Worm (Caenorhabditis elegans) whole organism, young adult: Measurements from ENCODE around the gene fbxb-9.

Experiments
- B0261.1 ChIP-seq: sonication (generic microtip); optimal IDR thresholded peaks from 2 replicates; lab custom pipeline; 2016; ENCODE audit warnings: mild to moderate bottlenecking, missing genetic modification characterization, moderate library complexity, missing compliant biosample characterization
- C17E4.6 ChIP-seq: fragments of 200-800 bp; sonication (Bioruptor generic); IDR thresholded peaks from 2 replicates; pipeline ENCODE4 v1.3.6; 2022; ENCODE audit warnings: missing genetic modification reagents, missing genetic modification characterization, missing compliant biosample characterization
- D2030.7 ChIP-seq: fragments of 200-800 bp; sonication (Bioruptor generic); IDR thresholded peaks from 2 replicates; pipeline ENCODE4 v1.3.6; 2022; ENCODE audit warnings: missing genetic modification reagents, missing genetic modification characterization, missing compliant biosample characterization
- F10E7.11 ChIP-seq: sonication (generic microtip); optimal IDR thresholded peaks from 2 replicates; lab custom pipeline; 2017; ENCODE audit warnings: mild to moderate bottlenecking, missing genetic modification characterization, moderate library complexity, missing compliant biosample characterization
- F37B4.10 ChIP-seq: fragments of 200-800 bp; sonication (Bioruptor generic); IDR thresholded peaks from 2 replicates; pipeline ENCODE4 v1.3.6; 2022; ENCODE audit warnings: missing genetic modification characterization, missing compliant biosample characterization
- F39B2.1 ChIP-seq: fragments of 200-800 bp; sonication (Bioruptor generic); IDR thresholded peaks from 2 replicates; pipeline ENCODE4 v1.3.6; 2022; ENCODE audit warnings: missing genetic modification reagents, missing genetic modification characterization, missing compliant biosample characterization
- F49E8.2 ChIP-seq: sonication (generic microtip); optimal IDR thresholded peaks from 3 replicates; lab custom pipeline; 2017; ENCODE audit warnings: missing genetic modification characterization, mild to moderate bottlenecking, missing compliant biosample characterization, antibody characterized with exemption, moderate library complexity; ENCODE audit not compliant: insufficient read depth
- K12H6.12 ChIP-seq: fragments of 200-800 bp; sonication (Bioruptor generic); optimal IDR thresholded peaks from 2 replicates; lab custom pipeline; 2018; ENCODE audit warnings: mild to moderate bottlenecking, missing genetic modification characterization, missing compliant biosample characterization
- T26A5.8 ChIP-seq: sonication (generic microtip); optimal IDR thresholded peaks from 2 replicates; lab custom pipeline; 2016; ENCODE audit warnings: missing genetic modification characterization, missing compliant biosample characterization
- Y53F4B.3 ChIP-seq: fragments of 200-800 bp; sonication (Bioruptor generic); IDR thresholded peaks from 2 replicates; pipeline ENCODE4 v1.3.6; 2022; ENCODE audit warnings: missing genetic modification reagents, missing genetic modification characterization, missing compliant biosample characterization
- Y53G8AR.9 ChIP-seq: fragments of 200-800 bp; sonication (Bioruptor generic); conservative IDR thresholded peaks from 2 replicates; pipeline ENCODE4 v1.3.6; 2022; ENCODE audit warnings: missing genetic modification reagents, missing genetic modification characterization, missing compliant biosample characterization
- ZK185.1 ChIP-seq: sonication (generic microtip); optimal IDR thresholded peaks from 2 replicates; lab custom pipeline; 2016; ENCODE audit warnings: mild to moderate bottlenecking, missing genetic modification characterization, missing compliant biosample characterization; ENCODE audit not compliant: poor library complexity, severe bottlenecking
- aptf-3 ChIP-seq: fragments of 200-800 bp; sonication (Bioruptor generic); IDR thresholded peaks from 2 replicates; pipeline ENCODE4 v1.3.6; 2022; ENCODE audit warnings: missing genetic modification characterization, missing compliant biosample characterization
- attf-5 ChIP-seq: fragments of 200-800 bp; sonication (Bioruptor generic); optimal IDR thresholded peaks from 2 replicates; lab custom pipeline; 2018; ENCODE audit warnings: mild to moderate bottlenecking, missing genetic modification characterization, missing compliant biosample characterization
- ccch-3 ChIP-seq: fragments of 200-800 bp; sonication (Bioruptor generic); optimal IDR thresholded peaks from 2 replicates; lab custom pipeline; 2018; ENCODE audit warnings: mild to moderate bottlenecking, missing genetic modification characterization, missing compliant biosample characterization
- cebp-1 ChIP-seq, 2 experiments: fragments of 200-800 bp in 1 of 2; sonication (Bioruptor generic) in 1 of 2; sonication (generic microtip) in 1 of 2; IDR thresholded peaks in 1 of 2; optimal IDR thresholded peaks in 1 of 2; 2 replicates each; pipeline versions ENCODE4 v1.3.6 to Lab custom; 2017 to 2022; ENCODE audit warnings: missing compliant biosample characterization in 2 of 2, missing genetic modification characterization in 2 of 2, mild to moderate bottlenecking in 1 of 2, missing genetic modification reagents in 1 of 2, moderate library complexity in 1 of 2
- cebp-2 ChIP-seq: fragments of 200-800 bp; sonication (Bioruptor generic); IDR thresholded peaks from 2 replicates; pipeline ENCODE4 v1.3.6; 2022; ENCODE audit warnings: missing genetic modification characterization, missing compliant biosample characterization
- ceh-58 ChIP-seq: fragments of 200-800 bp; sonication (Bioruptor generic); IDR thresholded peaks from 2 replicates; pipeline ENCODE4 v1.3.6; 2022; ENCODE audit warnings: missing genetic modification characterization, missing compliant biosample characterization
- ceh-79 ChIP-seq: sonication (generic microtip); optimal IDR thresholded peaks from 2 replicates; lab custom pipeline; 2017; ENCODE audit warnings: mild to moderate bottlenecking, missing genetic modification characterization, missing compliant biosample characterization
- dox-1 ChIP-seq: fragments of 200-800 bp; sonication (Bioruptor generic); IDR thresholded peaks from 2 replicates; pipeline ENCODE4 v1.3.6; 2022; ENCODE audit warnings: missing genetic modification reagents, missing genetic modification characterization, missing compliant biosample characterization
- efl-1 ChIP-seq: fragments of 150-350 bp; optimal IDR thresholded peaks from 2 replicates; lab custom pipeline; 2014; ENCODE audit warnings: missing biosample characterization, missing genetic modification reagents, missing genetic modification characterization
- egl-18 ChIP-seq: fragments of 200-800 bp; sonication (Bioruptor generic); IDR thresholded peaks from 2 replicates; pipeline ENCODE4 v1.3.6; 2022; ENCODE audit warnings: missing genetic modification reagents, missing genetic modification characterization, missing compliant biosample characterization
- hmg-1.2 ChIP-seq: fragments of 200-800 bp; sonication (Bioruptor generic); IDR thresholded peaks from 2 replicates; pipeline ENCODE4 v1.3.6; 2022; ENCODE audit warnings: missing genetic modification reagents, missing genetic modification characterization, missing compliant biosample characterization
- hsf-1 ChIP-seq: fragments of 200-800 bp; sonication (Bioruptor generic); IDR thresholded peaks from 2 replicates; pipeline ENCODE4 v1.3.6; 2022; ENCODE audit warnings: missing genetic modification reagents, missing genetic modification characterization, missing compliant biosample characterization
- let-526 ChIP-seq: fragments of 200-800 bp; sonication (Bioruptor generic); IDR thresholded peaks from 2 replicates; pipeline ENCODE4 v1.3.6; 2022; ENCODE audit warnings: missing genetic modification reagents, missing genetic modification characterization, missing compliant biosample characterization
- let-607 ChIP-seq, 2 experiments: fragments of 200-800 bp in 1 of 2; sonication (Bioruptor generic) in 1 of 2; sonication (generic microtip) in 1 of 2; optimal IDR thresholded peaks; 2 replicates each; lab custom pipeline; 2016 to 2018; ENCODE audit warnings: mild to moderate bottlenecking in 2 of 2, missing compliant biosample characterization in 2 of 2, missing genetic modification characterization in 2 of 2, moderate library complexity in 2 of 2, missing genotype in 1 of 2
- lin-26 ChIP-seq: fragments of 200-800 bp; sonication (Bioruptor generic); IDR thresholded peaks from 2 replicates; pipeline ENCODE4 v1.3.6; 2022; ENCODE audit warnings: missing genetic modification reagents, missing genetic modification characterization, missing compliant biosample characterization
- lin-35 ChIP-seq, 3 experiments: fragments of 150-350 bp in 2 of 3; sonication (generic microtip) in 1 of 3; optimal IDR thresholded peaks; 2 replicates each; lab custom pipeline; 2014 to 2018; ENCODE audit warnings: missing biosample characterization in 3 of 3, missing genetic modification characterization in 3 of 3, missing genetic modification reagents in 3 of 3
- lsl-1 ChIP-seq: fragments of 200-800 bp; sonication (Bioruptor generic); optimal IDR thresholded peaks from 2 replicates; lab custom pipeline; 2018; ENCODE audit warnings: mild to moderate bottlenecking, missing genetic modification characterization, moderate library complexity, missing compliant biosample characterization
- madf-6 ChIP-seq: fragments of 200-800 bp; sonication (Bioruptor generic); IDR thresholded peaks from 2 replicates; pipeline ENCODE4 v1.3.6; 2022; ENCODE audit warnings: missing genetic modification reagents, missing genetic modification characterization, missing compliant biosample characterization
- madf-8 ChIP-seq: fragments of 200-800 bp; sonication (Bioruptor generic); conservative IDR thresholded peaks from 2 replicates; pipeline ENCODE4 v1.3.6; 2022; ENCODE audit warnings: missing genetic modification reagents, missing genetic modification characterization, missing compliant biosample characterization
- mcd-1 ChIP-seq: fragments of 200-800 bp; sonication (Bioruptor generic); IDR thresholded peaks from 2 replicates; pipeline ENCODE4 v1.3.6; 2022; ENCODE audit warnings: missing genetic modification reagents, missing genetic modification characterization, missing compliant biosample characterization
- mel-28 ChIP-seq: sonication (generic microtip); optimal IDR thresholded peaks from 2 replicates; lab custom pipeline; 2016; ENCODE audit warnings: borderline replicate concordance, mild to moderate bottlenecking, missing genetic modification characterization, missing compliant biosample characterization
- nfya-1 ChIP-seq: sonication (generic microtip); optimal IDR thresholded peaks from 2 replicates; lab custom pipeline; 2017; ENCODE audit warnings: antibody characterized with exemption, missing compliant biosample characterization, missing genetic modification characterization, borderline replicate concordance; ENCODE audit not compliant: insufficient read depth
- nfya-2 ChIP-seq: fragments of 200-800 bp; sonication (Bioruptor generic); IDR thresholded peaks from 2 replicates; pipeline ENCODE4 v1.3.6; 2022; ENCODE audit warnings: missing genetic modification reagents, missing genetic modification characterization, missing compliant biosample characterization
- nhr-120 ChIP-seq: fragments of 200-800 bp; sonication (Bioruptor generic); IDR thresholded peaks from 2 replicates; pipeline ENCODE4 v1.3.6; 2022; ENCODE audit warnings: missing genetic modification characterization, missing compliant biosample characterization
- pha-4 ChIP-seq: fragments of 150-350 bp; sonication (generic microtip); optimal IDR thresholded peaks from 2 replicates; lab custom pipeline; 2014; ENCODE audit warnings: missing biosample characterization, missing genetic modification reagents, missing genetic modification characterization
- rcor-1 ChIP-seq: fragments of 200-800 bp; sonication (Bioruptor generic); IDR thresholded peaks from 2 replicates; pipeline ENCODE4 v1.3.6; 2022; ENCODE audit warnings: missing genetic modification reagents, missing genetic modification characterization, missing compliant biosample characterization
- repo-1 ChIP-seq: sonication (generic microtip); optimal IDR thresholded peaks from 2 replicates; lab custom pipeline; 2017; ENCODE audit warnings: mild to moderate bottlenecking, missing genetic modification characterization, missing compliant biosample characterization
- snpc-1.1 ChIP-seq: sonication (generic microtip); optimal IDR thresholded peaks from 2 replicates; lab custom pipeline; 2017; ENCODE audit warnings: missing genetic modification characterization, mild to moderate bottlenecking, missing compliant biosample characterization, antibody characterized with exemption, moderate library complexity, missing genotype, missing genetic modification reagents; ENCODE audit not compliant: insufficient read depth
- snpc-1.3 ChIP-seq: sonication (generic microtip); optimal IDR thresholded peaks from 2 replicates; lab custom pipeline; 2017; ENCODE audit warnings: missing genetic modification characterization, mild to moderate bottlenecking, missing compliant biosample characterization, antibody characterized with exemption, moderate library complexity, missing genotype, missing genetic modification reagents; ENCODE audit not compliant: insufficient read depth
- snpc-4 ChIP-seq, 5 experiments: fragments of 150-350 bp in 1 of 5; sonication (generic microtip) in 4 of 5; optimal IDR thresholded peaks; 2 replicates each; lab custom pipeline; 2014 to 2018; ENCODE audit warnings: missing genetic modification characterization in 5 of 5, missing biosample characterization in 3 of 5, antibody characterized with exemption in 2 of 5, mild to moderate bottlenecking in 2 of 5, missing compliant biosample characterization in 2 of 5, missing genotype in 2 of 5, moderate library complexity in 2 of 5, missing genetic modification reagents in 1 of 5
- unc-62 ChIP-seq: fragments of 150-350 bp; optimal IDR thresholded peaks from 2 replicates; lab custom pipeline; 2014; ENCODE audit warnings: missing biosample characterization, missing genetic modification reagents, missing genetic modification characterization
- xnd-1 ChIP-seq: sonication (generic microtip); optimal IDR thresholded peaks from 2 replicates; lab custom pipeline; 2016; ENCODE audit warnings: missing genotype, missing genetic modification reagents, missing genetic modification characterization, missing compliant biosample characterization

The fbxb-9 gene

DNA sequence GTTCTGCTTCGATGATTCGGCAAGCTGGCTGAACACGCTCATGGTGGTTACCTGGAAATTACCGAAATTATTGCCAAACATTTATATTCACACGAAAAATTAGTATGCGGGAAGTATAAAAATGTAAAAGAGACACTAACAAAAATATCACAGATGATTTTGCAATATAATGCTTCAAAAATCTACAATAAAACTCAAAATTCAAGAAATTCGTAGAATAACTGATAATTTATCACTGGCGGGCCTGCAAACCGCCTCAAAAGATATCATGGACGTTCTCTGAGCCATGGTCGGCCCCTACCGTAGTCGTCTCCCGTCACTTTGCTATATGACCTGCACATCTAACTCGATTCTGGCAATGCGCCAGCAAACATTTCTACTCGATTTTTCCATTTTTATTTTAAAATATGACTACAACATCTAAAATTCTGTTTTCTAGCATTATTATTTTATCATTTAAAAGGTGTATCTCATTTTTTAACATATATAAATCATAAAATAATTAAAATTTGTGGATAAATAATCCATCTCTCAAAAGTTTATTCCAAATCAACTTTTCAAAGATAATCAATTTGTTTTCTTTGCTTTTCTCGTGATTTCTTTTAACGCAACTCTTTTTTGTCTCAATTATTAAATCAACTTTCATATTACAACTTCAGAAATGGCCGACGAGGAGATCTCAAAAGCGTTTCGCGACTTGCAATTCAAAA, 12.7 kb downstream of the fbxb-9 start, which contains the start of the genes F01G4.6 and pfd-1:
Gene F01G4.6, minus strand, starts transcription at position 51 of the 710 bp plus-strand sequence.
Gene pfd-1, plus strand, starts transcription at position 660 of the 710 bp plus-strand sequence.
- peak; percentile 37 for TF ChIP-seq repo-1 (tag; lab: Kevin White, UChicago)
- TF ChIP-seq unc-62, result no peak
- peak; percentile 68 for TF ChIP-seq K12H6.12 (tag; lab: Kevin White, UChicago)
- TF ChIP-seq let-607 (tag; optimal IDR thresholded peaks at IDR 0.05; lab: Kevin White, UChicago), result peak in 1 of 2 experiments; percentile 79
- no peak for TF ChIP-seq cebp-1 (GFP tag; IDR thresholded peaks at IDR 0.05; lab: Robert Waterston, UW)
- peak; percentile 82 for TF ChIP-seq cebp-1 (tag; optimal IDR thresholded peaks at IDR 0.05; lab: Kevin White, UChicago)
- TF ChIP-seq F39B2.1 (GFP tag; lab: Robert Waterston, UW), result no peak
- TF ChIP-seq mcd-1, result peak; percentile 85
- TF ChIP-seq ceh-79 (tag; lab: Kevin White, UChicago), result no peak
- TF ChIP-seq rcor-1 (GFP tag; lab: Robert Waterston, UW), result peak; percentile 78; the same call in 1 of the 2 replicates
- TF ChIP-seq egl-18 (GFP tag; lab: Robert Waterston, UW), result no peak
- peak; percentile 85 for TF ChIP-seq madf-6 (GFP tag; lab: Robert Waterston, UW)
- TF ChIP-seq pha-4 (tag; lab: Kevin White, UChicago), result peak; percentile 69
- no peak; the same call in 1 of the 2 replicates for TF ChIP-seq C17E4.6 (GFP tag; lab: Robert Waterston, UW)
- no peak for TF ChIP-seq aptf-3 (GFP tag; lab: Robert Waterston, UW)
- TF ChIP-seq cebp-2, result no peak
- no peak for TF ChIP-seq nfya-1 (tag; lab: Kevin White, UChicago)
- peak; percentile 86 for TF ChIP-seq hsf-1 (GFP tag; lab: Robert Waterston, UW)
- no peak for TF ChIP-seq snpc-1.1 (tag; lab: Kevin White, UChicago)
- TF ChIP-seq F37B4.10 (GFP tag; lab: Robert Waterston, UW), result no peak
- peak in 1 of 3 experiments; percentile 91 for TF ChIP-seq lin-35 (GFP tag; optimal IDR thresholded peaks at IDR 0.05; lab: Kevin White, UChicago)
- no peak for TF ChIP-seq F49E8.2 (tag; lab: Kevin White, UChicago)
- TF ChIP-seq ceh-58, result no peak
- TF ChIP-seq efl-1 (GFP tag; lab: Kevin White, UChicago), result peak; percentile 50
- peak; percentile 22 for TF ChIP-seq snpc-1.3 (tag; lab: Kevin White, UChicago)
- TF ChIP-seq ZK185.1 (tag; lab: Kevin White, UChicago), result peak; percentile 85
- TF ChIP-seq T26A5.8, result no peak
- no peak for TF ChIP-seq mel-28
- peak; percentile 42 for TF ChIP-seq xnd-1 (tag; lab: Kevin White, UChicago)
- peak; percentile 85 for TF ChIP-seq Y53G8AR.9 (GFP tag; lab: Robert Waterston, UW)
- peak; percentile 65; the same call in 1 of the 2 replicates for TF ChIP-seq hmg-1.2 (GFP tag; lab: Robert Waterston, UW)
- TF ChIP-seq ccch-3 (GFP tag; lab: Kevin White, UChicago), result no peak
- no peak; the same call in 1 of the 2 replicates for TF ChIP-seq madf-8 (GFP tag; lab: Robert Waterston, UW)
- peak; percentile 59 for TF ChIP-seq attf-5 (GFP tag; lab: Kevin White, UChicago)
- TF ChIP-seq let-526 (GFP tag; lab: Robert Waterston, UW), result no peak
- TF ChIP-seq D2030.7 (GFP tag; lab: Robert Waterston, UW), result 0 out of 2 replicates have a peak, but pooled peaks have one; percentile 38
- TF ChIP-seq lin-26, result no peak
- TF ChIP-seq nfya-2, result no peak
- peak; percentile 80 for TF ChIP-seq lsl-1 (GFP tag; lab: Kevin White, UChicago)
- no peak for TF ChIP-seq nhr-120 (GFP tag; lab: Robert Waterston, UW)
- TF ChIP-seq snpc-4 (GFP tag; optimal IDR thresholded peaks at IDR 0.05; lab: Kevin White, UChicago), result peak; percentile 18
- peak; percentile 39 to 68 (median 58) for TF ChIP-seq snpc-4 (tag; optimal IDR thresholded peaks at IDR 0.05; lab: Kevin White, UChicago)
- TF ChIP-seq B0261.1 (tag; lab: Kevin White, UChicago), result no peak
- TF ChIP-seq dox-1 (GFP tag; lab: Robert Waterston, UW), result peak; percentile 52; the same call in 1 of the 2 replicates
- no peak for TF ChIP-seq Y53F4B.3 (GFP tag; lab: Robert Waterston, UW)
- no peak for TF ChIP-seq F10E7.11 (tag; lab: Kevin White, UChicago)
